1 fruit fly cellular context compared by ENCODE assay signal in the genomic region with DNA sequence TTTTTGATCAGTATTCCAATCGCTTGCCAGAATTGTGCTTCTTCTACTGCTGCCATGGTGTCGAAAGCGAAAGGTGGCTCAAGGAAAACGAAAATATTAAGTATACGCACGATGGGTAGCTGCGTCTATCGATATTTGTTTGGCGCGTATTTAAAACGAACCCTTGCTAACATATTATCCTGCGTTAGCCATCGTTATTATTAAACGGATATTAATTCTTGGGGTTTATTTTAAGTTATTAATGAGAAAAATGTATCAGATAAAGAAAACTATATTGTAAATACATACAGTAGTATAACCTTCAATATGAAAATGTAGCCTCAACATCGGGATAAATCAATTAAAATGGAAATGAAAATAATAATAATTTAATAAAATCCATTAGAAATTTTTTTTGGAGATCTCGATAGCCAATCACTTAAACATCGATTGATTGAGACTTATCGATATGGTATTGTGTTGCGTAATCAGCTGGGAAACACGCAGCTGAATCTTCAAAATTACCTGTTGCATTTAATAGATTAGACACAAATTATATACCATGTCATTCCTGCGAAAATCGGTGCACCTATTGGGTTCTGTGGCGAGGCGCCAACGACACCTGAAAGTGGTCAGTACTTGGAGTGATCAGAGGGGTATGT.
TF ChIP-seq lines count a peak whose summit lies in the region.

TSS of gene CG9386 (minus strand) at position 75 of the 641 bp plus-strand sequence.
TSS of gene BckdhA (plus strand) at position 452 of the 641 bp plus-strand sequence.

TF ChIP-seq in whole organism, embryonic, 481 proteins besides CTCF, POLR2A, EP300 and RAD21 (continued from another document and continues in another):
- TF ChIP-seq sug (tag; optimal IDR thresholded peaks at IDR 0.05; lab: Kevin White, UChicago) (peak; percentile 60), PHDP (tag; optimal IDR thresholded peaks at IDR 0.05; lab: Kevin White, UChicago) (peak; percentile 31), dysf (GFP tag; IDR thresholded peaks at IDR 0.05; lab: Robert Waterston, UW) (0 out of 3 replicates have a peak, but pooled peaks have one; percentile 32), exex (tag; optimal IDR thresholded peaks at IDR 0.05; lab: Kevin White, UChicago) (no peak), lab (GFP tag; optimal IDR thresholded peaks at IDR 0.05; lab: Kevin White, UChicago) (peak; percentile 55), CG1603 (tag; optimal IDR thresholded peaks at IDR 0.05; lab: Kevin White, UChicago) (no peak), CG15696 (tag; optimal IDR thresholded peaks at IDR 0.05; lab: Kevin White, UChicago) (peak; percentile 38), CG7963 (GFP tag; IDR thresholded peaks at IDR 0.05; lab: Robert Waterston, UW; ENCODE audit: partially characterized antibody) (no peak), inv (GFP tag; IDR thresholded peaks at IDR 0.05; lab: Robert Waterston, UW; ENCODE audit: partially characterized antibody) (peak; percentile 54), YL-1 (GFP tag; optimal IDR thresholded peaks at IDR 0.05; lab: Kevin White, UChicago) (peak; percentile 62), CG2116 (GFP tag; optimal IDR thresholded peaks at IDR 0.05; lab: Kevin White, UChicago) (peak; percentile 81), az2 (GFP tag; optimal IDR thresholded peaks at IDR 0.05; lab: Kevin White, UChicago) (peak; percentile 37), CG4328 (GFP tag; optimal IDR thresholded peaks at IDR 0.05; lab: Kevin White, UChicago) (peak; percentile 52), CG7786 (GFP tag; optimal IDR thresholded peaks at IDR 0.05; lab: Kevin White, UChicago) (peak; percentile 16), CG10565 (GFP tag; optimal IDR thresholded peaks at IDR 0.05; lab: Kevin White, UChicago) (no peak), Taf1 (GFP tag; IDR thresholded peaks at IDR 0.05; lab: Robert Waterston, UW) (0 out of 2 replicates have a peak, but pooled peaks have one; percentile 24), Pdp1 (GFP tag; optimal IDR thresholded peaks at IDR 0.05; lab: Kevin White, UChicago) (peak; percentile 54 to 99), CG11723 (GFP tag; optimal IDR thresholded peaks at IDR 0.05; lab: Kevin White, UChicago) (peak; percentile 33), Xrp1 (GFP tag; IDR thresholded peaks at IDR 0.05; lab: Robert Waterston, UW) (peak; percentile 40; the same call in 1 of the 2 replicates), Adf1 (GFP tag; IDR thresholded peaks at IDR 0.05; lab: Robert Waterston, UW) (no peak), CG13424 (tag; optimal IDR thresholded peaks at IDR 0.05; lab: Kevin White, UChicago) (peak; percentile 58), CG8290 (GFP tag; optimal IDR thresholded peaks at IDR 0.05; lab: Kevin White, UChicago) (peak; percentile 61), CG8290 (tag; optimal IDR thresholded peaks at IDR 0.05; lab: Kevin White, UChicago) (peak; percentile 53 to 82), CG12391 (tag; optimal IDR thresholded peaks at IDR 0.05; lab: Kevin White, UChicago) (peak; percentile 73), gfzf (GFP tag; optimal IDR thresholded peaks at IDR 0.05; lab: Kevin White, UChicago) (no peak), mirr (GFP tag; optimal IDR thresholded peaks at IDR 0.05; lab: Kevin White, UChicago) (no peak), CG5953 (GFP tag; IDR thresholded peaks at IDR 0.05; lab: Robert Waterston, UW) (no peak), Max (GFP tag; optimal IDR thresholded peaks at IDR 0.05; lab: Kevin White, UChicago) (peak; percentile 60), Hr3 (GFP tag; optimal IDR thresholded peaks at IDR 0.05; lab: Kevin White, UChicago) (peak; percentile 52), Atf3 (GFP tag; optimal IDR thresholded peaks at IDR 0.05; lab: Kevin White, UChicago) (no peak), toy (GFP tag; IDR thresholded peaks at IDR 0.05; lab: Robert Waterston, UW) (no peak), kay (GFP tag; optimal IDR thresholded peaks at IDR 0.05; lab: Kevin White, UChicago) (peak; percentile 11), CG9609 (GFP tag; optimal IDR thresholded peaks at IDR 0.05; lab: Kevin White, UChicago) (peak; percentile 65), Meics (GFP tag; optimal IDR thresholded peaks at IDR 0.05; lab: Kevin White, UChicago) (peak; percentile 67), sr (GFP tag; IDR thresholded peaks at IDR 0.05; lab: Robert Waterston, UW) (no peak), fd96Cb (tag; optimal IDR thresholded peaks at IDR 0.05; lab: Kevin White, UChicago) (peak; percentile 31), disco-r (GFP tag; optimal IDR thresholded peaks at IDR 0.05; lab: Kevin White, UChicago) (no peak), pnt (GFP tag; optimal IDR thresholded peaks at IDR 0.05; lab: Kevin White, UChicago) (peak; percentile 34), mam (GFP tag; optimal IDR thresholded peaks at IDR 0.05; lab: Kevin White, UChicago) (peak; percentile 75), CG14441 (GFP tag; IDR thresholded peaks at IDR 0.05; lab: Robert Waterston, UW) (peak; percentile 55), sima (GFP tag; optimal IDR thresholded peaks at IDR 0.05; lab: Kevin White, UChicago) (no peak), CoRest (tag; optimal IDR thresholded peaks at IDR 0.05; lab: Kevin White, UChicago) (peak; percentile 73), CG14860 (GFP tag; IDR thresholded peaks at IDR 0.05; lab: Robert Waterston, UW; ENCODE audit: partially characterized antibody) (peak; percentile 63; the same call in 2 of the 3 replicates), CG12659 (GFP tag; optimal IDR thresholded peaks at IDR 0.05; lab: Kevin White, UChicago) (peak; percentile 66), Atf6 (GFP tag; IDR thresholded peaks at IDR 0.05; lab: Robert Waterston, UW) (no peak), al (GFP tag; IDR thresholded peaks at IDR 0.05; lab: Robert Waterston, UW) (peak; percentile 29; the same call in 1 of the 2 replicates), CG10147 (GFP tag; optimal IDR thresholded peaks at IDR 0.05; lab: Kevin White, UChicago) (peak; percentile 42), ssp (GFP tag; IDR thresholded peaks at IDR 0.05; lab: Robert Waterston, UW) (peak; percentile 20; the same call in 1 of the 2 replicates), trh (GFP tag; optimal IDR thresholded peaks at IDR 0.05; lab: Kevin White, UChicago) (no peak), z (GFP tag; IDR thresholded peaks at IDR 0.05; lab: Robert Waterston, UW) (no peak), eve (GFP tag; optimal IDR thresholded peaks at IDR 0.05; lab: Kevin White, UChicago) (no peak), gro (GFP tag; optimal IDR thresholded peaks at IDR 0.05; lab: Kevin White, UChicago) (peak; percentile 45), nom (GFP tag; optimal IDR thresholded peaks at IDR 0.05; lab: Kevin White, UChicago) (no peak), tx (GFP tag; optimal IDR thresholded peaks at IDR 0.05; lab: Kevin White, UChicago) (peak; percentile 18), CG4282 (GFP tag; optimal IDR thresholded peaks at IDR 0.05; lab: Kevin White, UChicago) (no peak), Ets97D (GFP tag; optimal IDR thresholded peaks at IDR 0.05; lab: Kevin White, UChicago) (peak; percentile 35), sim (GFP tag; IDR thresholded peaks at IDR 0.05; lab: Robert Waterston, UW) (no peak), CG1647 (GFP tag; optimal IDR thresholded peaks at IDR 0.05; lab: Kevin White, UChicago) (peak; percentile 55), seq (GFP tag; IDR thresholded peaks at IDR 0.05; lab: Robert Waterston, UW) (no peak), CG9817 (tag; optimal IDR thresholded peaks at IDR 0.05; lab: Kevin White, UChicago) (peak; percentile 63), CG11456 (GFP tag; IDR thresholded peaks at IDR 0.05; lab: Robert Waterston, UW) (peak; percentile 57; the same call in 2 of the 3 replicates), CG12155 (GFP tag; optimal IDR thresholded peaks at IDR 0.05; lab: Kevin White, UChicago) (peak; percentile 50), usp (GFP tag; optimal IDR thresholded peaks at IDR 0.05; lab: Kevin White, UChicago) (no peak), zen (tag; optimal IDR thresholded peaks at IDR 0.05; lab: Kevin White, UChicago) (peak; percentile 5), CG6254 (GFP tag; optimal IDR thresholded peaks at IDR 0.05; lab: Kevin White, UChicago) (no peak), CG10267 (tag; optimal IDR thresholded peaks at IDR 0.05; lab: Kevin White, UChicago) (peak; percentile 57), cato (GFP tag; optimal IDR thresholded peaks at IDR 0.05; lab: Kevin White, UChicago; ENCODE audit: borderline replicate concordance) (peak; percentile 17), CG8089 (GFP tag; optimal IDR thresholded peaks at IDR 0.05; lab: Kevin White, UChicago) (peak; percentile 28), dan (GFP tag; IDR thresholded peaks at IDR 0.05; lab: Robert Waterston, UW) (no peak), ems (GFP tag; optimal IDR thresholded peaks at IDR 0.05; lab: Kevin White, UChicago) (peak; percentile 53), Fer3 (tag; optimal IDR thresholded peaks at IDR 0.05; lab: Kevin White, UChicago) (peak; percentile 42), org-1 (GFP tag; optimal IDR thresholded peaks at IDR 0.05; lab: Kevin White, UChicago) (no peak), E2f2 (GFP tag; IDR thresholded peaks at IDR 0.05; lab: Robert Waterston, UW) (peak; percentile 83), Opbp (GFP tag; IDR thresholded peaks at IDR 0.05; lab: Robert Waterston, UW; ENCODE audit: partially characterized antibody) (0 out of 3 replicates have a peak, but pooled peaks have one; percentile 5), Sry-β (GFP tag; optimal IDR thresholded peaks at IDR 0.05; lab: Kevin White, UChicago) (peak; percentile 33), ken (GFP tag; IDR thresholded peaks at IDR 0.05; lab: Robert Waterston, UW) (no peak), Six4 (GFP tag; optimal IDR thresholded peaks at IDR 0.05; lab: Kevin White, UChicago) (no peak), stwl (tag; optimal IDR thresholded peaks at IDR 0.05; lab: Kevin White, UChicago) (no peak), lov (optimal IDR thresholded peaks at IDR 0.05; lab: Kevin White, UChicago) (no peak), lov (GFP tag; IDR thresholded peaks at IDR 0.05; lab: Robert Waterston, UW) (no peak), CG2678 (tag; optimal IDR thresholded peaks at IDR 0.05; lab: Kevin White, UChicago) (peak; percentile 63), CG15514 (GFP tag; optimal IDR thresholded peaks at IDR 0.05; lab: Kevin White, UChicago) (peak; percentile 50), her (GFP tag; optimal IDR thresholded peaks at IDR 0.05; lab: Kevin White, UChicago) (peak; percentile 25), klu (GFP tag; IDR thresholded peaks at IDR 0.05; lab: Robert Waterston, UW) (no peak), Poxn (GFP tag; IDR thresholded peaks at IDR 0.05; lab: Robert Waterston, UW) (no peak), Dip2 (GFP tag; IDR thresholded peaks at IDR 0.05; lab: Robert Waterston, UW) (no peak), CG31388 (GFP tag; optimal IDR thresholded peaks at IDR 0.05; lab: Kevin White, UChicago) (no peak), CG12744 (GFP tag; optimal IDR thresholded peaks at IDR 0.05; lab: Kevin White, UChicago) (peak; percentile 30), CG5180 (GFP tag; optimal IDR thresholded peaks at IDR 0.05; lab: Kevin White, UChicago) (no peak), jumu (GFP tag; optimal IDR thresholded peaks at IDR 0.05; lab: Kevin White, UChicago) (peak; percentile 30), zfh1 (GFP tag; IDR thresholded peaks at IDR 0.05; lab: Robert Waterston, UW) (no peak), CG10209 (GFP tag; optimal IDR thresholded peaks at IDR 0.05; lab: Kevin White, UChicago) (peak; percentile 32), CG8765 (GFP tag; IDR thresholded peaks at IDR 0.05; lab: Robert Waterston, UW) (0 out of 2 replicates have a peak, but pooled peaks have one; percentile 14), chinmo (GFP tag; IDR thresholded peaks at IDR 0.05; lab: Robert Waterston, UW; ENCODE audit: partially characterized antibody) (peak; percentile 72; the same call in 1 of the 4 replicates), Gug (GFP tag; IDR thresholded peaks at IDR 0.05; lab: Robert Waterston, UW) (peak; percentile 61; the same call in 2 of the 4 replicates), CG3726 (GFP tag; IDR thresholded peaks at IDR 0.05; lab: Robert Waterston, UW) (no peak), tgo (GFP tag; IDR thresholded peaks at IDR 0.05; lab: Robert Waterston, UW) (peak; percentile 39; the same call in 1 of the 3 replicates), NK7.1 (GFP tag; optimal IDR thresholded peaks at IDR 0.05; lab: Kevin White, UChicago) (no peak), Ssrp (tag; optimal IDR thresholded peaks at IDR 0.05; lab: Kevin White, UChicago) (peak; percentile 35), CG12219 (GFP tag; optimal IDR thresholded peaks at IDR 0.05; lab: Kevin White, UChicago) (no peak), CG8388 (GFP tag; optimal IDR thresholded peaks at IDR 0.05; lab: Kevin White, UChicago) (peak; percentile 5), CG32767 (GFP tag; IDR thresholded peaks at IDR 0.05; lab: Robert Waterston, UW) (0 out of 2 replicates have a peak, but pooled peaks have one; percentile 38), CG17612 (GFP tag; IDR thresholded peaks at IDR 0.05; lab: Robert Waterston, UW) (no peak), CG14050 (GFP tag; IDR thresholded peaks at IDR 0.05; lab: Robert Waterston, UW) (no peak), chif (GFP tag; optimal IDR thresholded peaks at IDR 0.05; lab: Kevin White, UChicago) (peak in 1 of 2 experiments; percentile 40), CG2129 (GFP tag; IDR thresholded peaks at IDR 0.05; lab: Robert Waterston, UW; ENCODE audit: partially characterized antibody) (peak; percentile 36), Dfd (GFP tag; optimal IDR thresholded peaks at IDR 0.05; lab: Kevin White, UChicago) (no peak), kni (GFP tag; optimal IDR thresholded peaks at IDR 0.05; lab: Kevin White, UChicago) (no peak), H15 (GFP tag; IDR thresholded peaks at IDR 0.05; lab: Robert Waterston, UW) (no peak), MESR4 (GFP tag; optimal IDR thresholded peaks at IDR 0.05; lab: Kevin White, UChicago) (peak; percentile 68), CG6683 (GFP tag; optimal IDR thresholded peaks at IDR 0.05; lab: Kevin White, UChicago) (no peak), CG4424 (GFP tag; optimal IDR thresholded peaks at IDR 0.05; lab: Kevin White, UChicago) (peak; percentile 47), CG31365 (tag; optimal IDR thresholded peaks at IDR 0.05; lab: Kevin White, UChicago) (no peak), CG6765 (GFP tag; optimal IDR thresholded peaks at IDR 0.05; lab: Kevin White, UChicago) (peak; percentile 27), CG2199 (GFP tag; IDR thresholded peaks at IDR 0.05; lab: Robert Waterston, UW) (no peak), CG5245 (GFP tag; optimal IDR thresholded peaks at IDR 0.05; lab: Kevin White, UChicago) (peak; percentile 0), CG13894 (tag; optimal IDR thresholded peaks at IDR 0.05; lab: Kevin White, UChicago) (peak; percentile 63), D (optimal IDR thresholded peaks at IDR 0.05; lab: Kevin White, UChicago) (no peak), D (GFP tag; optimal IDR thresholded peaks at IDR 0.05; lab: Kevin White, UChicago) (no peak), Usf (GFP tag; optimal IDR thresholded peaks at IDR 0.05; lab: Kevin White, UChicago) (no peak), Oaz (GFP tag; IDR thresholded peaks at IDR 0.05; lab: Robert Waterston, UW) (no peak), CG9215 (GFP tag; IDR thresholded peaks at IDR 0.05; lab: Robert Waterston, UW) (peak; percentile 49), dati (GFP tag; IDR thresholded peaks at IDR 0.05; lab: Robert Waterston, UW) (no peak)
